Worm (Caenorhabditis elegans): ENCODE data around the gene arrd-12.

- TF ChIP-seq unc-39 (tag; optimal IDR thresholded peaks at IDR 0.05): no peak
- no peak for TF ChIP-seq lsy-2 (tag; optimal IDR thresholded peaks at IDR 0.05)
- no peak for TF ChIP-seq M03D4.4 (tag; optimal IDR thresholded peaks at IDR 0.05)
- no peak for TF ChIP-seq nhr-12 (tag; optimal IDR thresholded peaks at IDR 0.05)
- TF ChIP-seq unc-62 (GFP tag; optimal IDR thresholded peaks at IDR 0.05): no peak
- TF ChIP-seq nhr-76 (tag; optimal IDR thresholded peaks at IDR 0.05): no peak
- TF ChIP-seq snpc-4 (tag; optimal IDR thresholded peaks at IDR 0.05): no peak
- TF ChIP-seq cnd-1 (tag; optimal IDR thresholded peaks at IDR 0.05): no peak
- no peak for TF ChIP-seq drap-1 (GFP tag; optimal IDR thresholded peaks at IDR 0.05)
These were observed 3.0 kb upstream of the arrd-12 start, which contains the start of gene arrd-11 for ce11 chrII:13763009-13763468.
